Worm (Caenorhabditis elegans) whole organism, L2 larva: ENCODE measurements around the gene Y116A8C.38.

Experiments used
- elt-3 ChIP-seq: sonication (generic microtip); optimal IDR thresholded peaks from 2 replicates; lab custom pipeline; 2017; ENCODE audit warnings: missing biosample characterization, missing genetic modification characterization
- nhr-11 ChIP-seq: fragments of 150-350 bp; optimal IDR thresholded peaks from 2 replicates; lab custom pipeline; 2014; ENCODE audit warnings: missing biosample characterization, missing genetic modification characterization
- ztf-11 ChIP-seq: sonication (generic microtip); optimal IDR thresholded peaks from 2 replicates; lab custom pipeline; 2017; ENCODE audit warnings: missing biosample characterization, missing genetic modification characterization

DNA sequence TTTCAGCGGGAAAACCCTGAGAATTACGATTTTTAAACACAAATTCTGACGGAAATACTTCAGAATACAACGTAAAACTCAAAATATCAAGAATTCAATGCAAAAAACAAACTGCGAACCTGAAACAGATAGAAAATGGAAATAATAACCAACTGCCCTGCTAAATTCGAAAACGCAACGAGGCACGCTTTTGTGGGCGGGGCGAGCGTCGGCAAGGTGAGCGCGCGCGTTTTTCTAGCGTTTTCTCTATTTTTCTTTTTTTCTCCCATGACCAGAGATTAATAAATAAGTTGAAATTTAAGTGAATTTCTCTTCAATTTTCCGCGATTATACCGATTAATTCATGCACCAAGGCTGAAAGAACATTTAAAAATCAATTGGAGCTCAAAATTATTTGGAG is 12.8 kb upstream of the Y116A8C.38 start, which contains the start of gene uaf-2:
- TF ChIP-seq nhr-11 = no peak
- TF ChIP-seq elt-3 (tag; lab: Kevin White, UChicago) = no peak
- no peak for TF ChIP-seq ztf-11
